Worm (Caenorhabditis elegans) whole organism, late embryonic: ENCODE measurements around the gene Y39A1A.10.

ENCODE experiments used
- C38D4.7 ChIP-seq: fragments of 200-800 bp; sonication (Bioruptor generic); optimal IDR thresholded peaks from 2 replicates; lab custom pipeline; 2018; ENCODE audit warnings: mild to moderate bottlenecking, missing genetic modification characterization, moderate library complexity, missing compliant biosample characterization
- T23F11.4 ChIP-seq: fragments of 200-800 bp; sonication (Bioruptor generic); optimal IDR thresholded peaks from 2 replicates; lab custom pipeline; 2018; ENCODE audit warnings: mild to moderate bottlenecking, missing genetic modification characterization, missing compliant biosample characterization
- ceh-19 ChIP-seq: fragments of 200-800 bp; sonication (Bioruptor generic); optimal IDR thresholded peaks from 2 replicates; lab custom pipeline; 2018; ENCODE audit warnings: mild to moderate bottlenecking, missing genetic modification characterization, missing compliant biosample characterization
- ceh-22 ChIP-seq: sonication (generic microtip); optimal IDR thresholded peaks from 2 replicates; lab custom pipeline; 2017; ENCODE audit warnings: missing biosample characterization, missing genetic modification characterization
- ceh-31 ChIP-seq: sonication (generic microtip); optimal IDR thresholded peaks from 2 replicates; lab custom pipeline; 2016; ENCODE audit warnings: missing genetic modification characterization, missing compliant biosample characterization
- ceh-9 ChIP-seq: sonication (generic microtip); optimal IDR thresholded peaks from 2 replicates; lab custom pipeline; 2016; ENCODE audit warnings: mild to moderate bottlenecking, missing genetic modification characterization, inconsistent platforms, missing compliant biosample characterization
- hlh-30 ChIP-seq: sonication (generic microtip); optimal IDR thresholded peaks from 2 replicates; lab custom pipeline; 2017; ENCODE audit warnings: antibody characterized with exemption, missing genetic modification characterization, missing compliant biosample characterization; ENCODE audit not compliant: insufficient read depth
- lim-6 ChIP-seq: sonication (generic microtip); optimal IDR thresholded peaks from 2 replicates; lab custom pipeline; 2016; ENCODE audit warnings: missing genetic modification characterization, missing compliant biosample characterization
- madf-2 ChIP-seq: sonication (generic microtip); optimal IDR thresholded peaks from 2 replicates; lab custom pipeline; 2017; ENCODE audit warnings: missing genetic modification characterization, missing compliant biosample characterization
- odd-2 ChIP-seq: sonication (generic microtip); optimal IDR thresholded peaks from 2 replicates; lab custom pipeline; 2017; ENCODE audit warnings: antibody characterized with exemption, mild to moderate bottlenecking, missing genetic modification characterization, missing compliant biosample characterization
- sdc-2 ChIP-seq: sonication (generic microtip); optimal IDR thresholded peaks from 2 replicates; lab custom pipeline; 2016; ENCODE audit warnings: missing genotype, missing genetic modification characterization, missing compliant biosample characterization
- sox-2 ChIP-seq: fragments of 200-800 bp; sonication (Bioruptor generic); IDR thresholded peaks from 2 replicates; pipeline ENCODE4 v1.3.6; 2022; ENCODE audit warnings: missing genetic modification reagents, missing genetic modification characterization, missing compliant biosample characterization
- syd-9 ChIP-seq: sonication (generic microtip); optimal IDR thresholded peaks from 2 replicates; lab custom pipeline; 2016; ENCODE audit warnings: mild to moderate bottlenecking, missing genetic modification characterization, moderate library complexity, missing compliant biosample characterization
- ttx-3 ChIP-seq: sonication (generic microtip); optimal IDR thresholded peaks from 2 replicates; lab custom pipeline; 2016; ENCODE audit warnings: missing genetic modification reagents, missing genetic modification characterization, missing compliant biosample characterization
- unc-3 ChIP-seq, 2 experiments: fragments of 200-800 bp in 1 of 2; sonication (Bioruptor generic) in 1 of 2; sonication (generic microtip) in 1 of 2; conservative IDR thresholded peaks in 1 of 2; optimal IDR thresholded peaks in 1 of 2; 2 replicates each; pipeline versions ENCODE4 v1.3.6 to Lab custom; 2016 to 2022; ENCODE audit warnings: missing compliant biosample characterization in 2 of 2, missing genetic modification characterization in 2 of 2, missing genetic modification reagents in 1 of 2
- unc-42 ChIP-seq: sonication (generic microtip); optimal IDR thresholded peaks from 2 replicates; lab custom pipeline; 2016; ENCODE audit warnings: missing genotype, missing genetic modification characterization, missing compliant biosample characterization

The Y39A1A.10 gene

ce11 chrIII:10671894-10672293, 39.4 kb downstream of the Y39A1A.10 start:
- peak; percentile 44 for TF ChIP-seq ceh-19
- no peak for TF ChIP-seq odd-2 (tag; lab: Kevin White, UChicago)
- TF ChIP-seq, all 69 proteins: peak for 1

- TF ChIP-seq ttx-3 (tag; lab: Kevin White, UChicago) (no peak), madf-2 (tag; lab: Kevin White, UChicago) (no peak), sox-2 (GFP tag; lab: Robert Waterston, UW) (no peak), lim-6 (tag; lab: Kevin White, UChicago) (no peak), ceh-22 (tag; lab: Kevin White, UChicago) (no peak), hlh-30 (no peak), unc-3 (GFP tag; conservative IDR thresholded peaks at IDR 0.05; lab: Robert Waterston, UW) (no peak), unc-3 (tag; optimal IDR thresholded peaks at IDR 0.05; lab: Kevin White, UChicago) (no peak), ceh-9 (tag; lab: Kevin White, UChicago) (no peak), C38D4.7 (no peak), sdc-2 (tag; lab: Kevin White, UChicago) (no peak), T23F11.4 (GFP tag; lab: Kevin White, UChicago) (no peak), ceh-31 (no peak), unc-42 (tag; lab: Kevin White, UChicago) (no peak), syd-9 (tag; lab: Kevin White, UChicago) (no peak)
Measured at ce11 chrIII:10678971-10679370, 46.4 kb downstream of the Y39A1A.10 start, which contains the start of gene Y39A1A.16. Y39A1A.16 (plus strand) TSS chrIII:10679271.
